Fruit fly (Drosophila melanogaster): ENCODE measurements around the gene sn.
A peak's percentile ranks its signal among the peaks of the same experiment; 100 is the strongest.

DNA sequence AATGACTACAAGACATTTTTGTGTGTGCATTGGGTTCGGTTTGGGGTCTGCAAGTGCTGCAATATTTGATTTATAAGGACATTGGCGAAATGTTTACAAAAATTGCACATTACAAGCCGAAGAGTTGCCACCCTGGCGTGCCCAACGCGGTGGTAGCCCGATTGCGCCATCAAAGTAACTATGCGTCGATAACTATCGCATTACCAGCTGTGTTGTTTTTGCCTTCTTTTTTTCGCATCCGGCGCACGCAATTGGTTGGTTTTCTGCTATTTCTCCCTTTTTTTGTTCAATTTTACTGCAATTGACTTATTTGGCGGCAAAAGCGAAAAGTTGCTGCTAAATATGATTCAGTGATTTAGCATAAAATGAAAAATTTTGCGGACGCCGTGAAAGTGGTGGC lies 29.1 kb upstream of the sn start, which contains the start of gene RpS14b:
- TF ChIP-seq CG4496 (GFP tag; IDR thresholded peaks at IDR 0.05) (peak; percentile 79), EcR (GFP tag; optimal IDR thresholded peaks at IDR 0.05) (no peak), CG10348 (GFP tag; IDR thresholded peaks at IDR 0.05) (no peak), CG12605 (GFP tag; IDR thresholded peaks at IDR 0.05) (peak; percentile 43; the same call in 1 of the 2 replicates), Pif1B (GFP tag; optimal IDR thresholded peaks at IDR 0.05) (peak; percentile 10), Ets98B (GFP tag; IDR thresholded peaks at IDR 0.05) (peak; percentile 61), CG17806 (tag; optimal IDR thresholded peaks at IDR 0.05) (no peak)

All from whole organism, pupa.